Fruit fly (Drosophila melanogaster) whole organism, embryonic: ENCODE data around the gene Gss1.

Experiments used
- B-H2 ChIP-seq: fragments of 200-800 bp; sonication (Bioruptor generic); optimal IDR thresholded peaks from 2 replicates; lab custom pipeline; 2018; ENCODE audit warnings: missing biosample characterization, mild to moderate bottlenecking, missing genetic modification characterization
- CG10147 ChIP-seq: fragments of 200-800 bp; sonication (Bioruptor generic); optimal IDR thresholded peaks from 2 replicates; lab custom pipeline; 2019; ENCODE audit warnings: missing biosample characterization, mild to moderate bottlenecking, missing genetic modification characterization, moderate library complexity
- CG10321 ChIP-seq: fragments of 200-800 bp; sonication (Bioruptor generic); IDR thresholded peaks from 2 replicates; pipeline ENCODE4 v1.3.6; 2022; ENCODE audit warnings: missing biosample characterization, missing genetic modification characterization
- CG10654 ChIP-seq: fragments of 200-800 bp; sonication (Bioruptor generic); optimal IDR thresholded peaks from 2 replicates; lab custom pipeline; 2016; ENCODE audit warnings: missing biosample characterization, missing genetic modification characterization
- CG11398 ChIP-seq: fragments of 200-800 bp; sonication (Bioruptor generic); optimal IDR thresholded peaks from 2 replicates; lab custom pipeline; 2016; ENCODE audit warnings: missing biosample characterization, missing genetic modification characterization
- CG11456 ChIP-seq: fragments of 200-800 bp; sonication (Bioruptor generic); IDR thresholded peaks from 3 replicates; pipeline ENCODE4 v1.3.6; 2022; ENCODE audit warnings: missing biosample characterization, missing genetic modification characterization
- CG12659 ChIP-seq: fragments of 200-800 bp; sonication (Bioruptor generic); optimal IDR thresholded peaks from 3 replicates; lab custom pipeline; 2017; ENCODE audit warnings: mild to moderate bottlenecking, missing biosample characterization, missing genetic modification reagents, missing genetic modification characterization
- CG15269 ChIP-seq: fragments of 200-800 bp; sonication (Bioruptor generic); optimal IDR thresholded peaks from 2 replicates; lab custom pipeline; 2018; ENCODE audit warnings: missing biosample characterization, mild to moderate bottlenecking, missing genetic modification characterization, moderate library complexity
- CG16813 ChIP-seq: fragments of 200-800 bp; sonication (Bioruptor generic); IDR thresholded peaks from 3 replicates; pipeline ENCODE4 v1.3.6; 2022; ENCODE audit warnings: missing biosample characterization, missing genetic modification characterization; ENCODE audit not compliant: partially characterized antibody
- CG2712 ChIP-seq: fragments of 200-800 bp; optimal IDR thresholded peaks from 3 replicates; lab custom pipeline; 2019; ENCODE audit warnings: missing biosample characterization, mild to moderate bottlenecking, missing genetic modification characterization, moderate library complexity
- CG2875 ChIP-seq: fragments of 200-800 bp; sonication (Bioruptor generic); optimal IDR thresholded peaks from 2 replicates; lab custom pipeline; 2017; ENCODE audit warnings: missing biosample characterization, mild to moderate bottlenecking, missing genetic modification characterization, missing genetic modification reagents
- CG31441 ChIP-seq: fragments of 200-800 bp; sonication (Bioruptor generic); IDR thresholded peaks from 2 replicates; pipeline ENCODE4 v1.3.6; 2022; ENCODE audit warnings: missing biosample characterization, missing genetic modification characterization
- CG32767 ChIP-seq: fragments of 200-800 bp; sonication (Bioruptor generic); IDR thresholded peaks from 2 replicates; pipeline ENCODE4 v1.3.6; 2022; ENCODE audit warnings: missing biosample characterization, missing genetic modification characterization
- CG42726 ChIP-seq: fragments of 200-800 bp; sonication (Bioruptor generic); IDR thresholded peaks from 2 replicates; pipeline ENCODE4 v1.3.6; 2022; ENCODE audit warnings: missing biosample characterization, missing genetic modification characterization; ENCODE audit not compliant: partially characterized antibody
- CG4282 ChIP-seq: fragments of 200-800 bp; sonication (Bioruptor generic); optimal IDR thresholded peaks from 2 replicates; lab custom pipeline; 2016; ENCODE audit warnings: missing biosample characterization, missing genetic modification characterization
- CG6689 ChIP-seq: fragments of 200-800 bp; sonication (Bioruptor generic); IDR thresholded peaks from 2 replicates; pipeline ENCODE4 v1.3.6; 2022; ENCODE audit warnings: missing biosample characterization, missing genetic modification characterization
- CG8359 ChIP-seq: fragments of 200-800 bp; sonication (Bioruptor generic); optimal IDR thresholded peaks from 2 replicates; lab custom pipeline; 2017; ENCODE audit warnings: missing biosample characterization, mild to moderate bottlenecking, missing genetic modification characterization, borderline replicate concordance
- CG8924 ChIP-seq: fragments of 200-800 bp; optimal IDR thresholded peaks from 3 replicates; lab custom pipeline; 2019; ENCODE audit warnings: missing biosample characterization, mild to moderate bottlenecking, missing genetic modification characterization, moderate library complexity
- CG9727 ChIP-seq: fragments of 200-800 bp; sonication (Bioruptor generic); optimal IDR thresholded peaks from 3 replicates; lab custom pipeline; 2017; ENCODE audit warnings: missing biosample characterization, mild to moderate bottlenecking, missing genetic modification characterization
- CTCF ChIP-seq: fragments of 200-800 bp; sonication (Bioruptor generic); optimal IDR thresholded peaks from 2 replicates; lab custom pipeline; 2017; ENCODE audit warnings: missing biosample characterization, mild to moderate bottlenecking, missing genetic modification characterization, moderate library complexity
- D19A ChIP-seq: fragments of 200-800 bp; optimal IDR thresholded peaks from 3 replicates; lab custom pipeline; 2019; ENCODE audit warnings: missing biosample characterization, mild to moderate bottlenecking, missing genetic modification characterization, moderate library complexity
- Dbx ChIP-seq: fragments of 200-800 bp; sonication (Bioruptor generic); IDR thresholded peaks from 3 replicates; pipeline ENCODE4 v1.3.6; 2022; ENCODE audit warnings: missing biosample characterization, missing genetic modification characterization
- Dip2 ChIP-seq: fragments of 200-800 bp; sonication (Bioruptor generic); IDR thresholded peaks from 2 replicates; pipeline ENCODE4 v1.3.6; 2022; ENCODE audit warnings: missing biosample characterization, missing genetic modification characterization
- Dll ChIP-seq: fragments of 200-800 bp; sonication (Bioruptor generic); IDR thresholded peaks from 4 replicates; pipeline ENCODE4 v1.3.6; 2022; ENCODE audit warnings: missing biosample characterization, missing genetic modification characterization; ENCODE audit not compliant: partially characterized antibody
- GATAe ChIP-seq: fragments of 200-800 bp; sonication (Bioruptor generic); conservative IDR thresholded peaks from 2 replicates; pipeline ENCODE4 v1.3.6; 2022; ENCODE audit warnings: missing biosample characterization, missing genetic modification characterization
- Gug ChIP-seq: fragments of 200-800 bp; sonication (Bioruptor generic); IDR thresholded peaks from 4 replicates; pipeline ENCODE4 v1.3.6; 2022; ENCODE audit warnings: missing biosample characterization, missing genetic modification characterization
- H2.0 ChIP-seq: fragments of 200-800 bp; sonication (Bioruptor generic); IDR thresholded peaks from 2 replicates; pipeline ENCODE4 v1.3.6; 2022; ENCODE audit warnings: missing biosample characterization, missing genetic modification characterization
- HmgD ChIP-seq: fragments of 200-800 bp; sonication (Bioruptor generic); optimal IDR thresholded peaks from 3 replicates; lab custom pipeline; 2016; ENCODE audit warnings: missing biosample characterization, missing genetic modification characterization
- NfI ChIP-seq: fragments of 200-800 bp; sonication (Bioruptor generic); optimal IDR thresholded peaks from 3 replicates; lab custom pipeline; 2018; ENCODE audit warnings: missing biosample characterization, mild to moderate bottlenecking, missing genetic modification characterization, moderate library complexity
- Optix ChIP-seq: fragments of 200-800 bp; sonication (Bioruptor generic); IDR thresholded peaks from 3 replicates; pipeline ENCODE4 v1.3.6; 2022; ENCODE audit warnings: missing biosample characterization, missing genetic modification characterization
- Ptx1 ChIP-seq: fragments of 200-800 bp; sonication (Bioruptor generic); IDR thresholded peaks from 2 replicates; pipeline ENCODE4 v1.3.6; 2022; ENCODE audit warnings: missing biosample characterization, missing genetic modification characterization
- Sox102F ChIP-seq: fragments of 200-800 bp; sonication (Bioruptor generic); optimal IDR thresholded peaks from 2 replicates; lab custom pipeline; 2018; ENCODE audit warnings: missing biosample characterization, mild to moderate bottlenecking, missing genetic modification characterization, moderate library complexity
- aop ChIP-seq: fragments of 200-800 bp; sonication (Bioruptor generic); IDR thresholded peaks from 2 replicates; pipeline ENCODE4 v1.3.6; 2022; ENCODE audit warnings: missing biosample characterization, missing genetic modification characterization
- cg ChIP-seq: fragments of 200-800 bp; sonication (Bioruptor generic); optimal IDR thresholded peaks from 3 replicates; lab custom pipeline; 2019; ENCODE audit warnings: missing biosample characterization, mild to moderate bottlenecking, missing genetic modification characterization, moderate library complexity
- chinmo ChIP-seq: fragments of 200-800 bp; sonication (Bioruptor generic); IDR thresholded peaks from 4 replicates; pipeline ENCODE4 v1.3.6; 2022; ENCODE audit warnings: missing biosample characterization, missing genetic modification characterization; ENCODE audit not compliant: partially characterized antibody
- crc ChIP-seq: fragments of 200-800 bp; sonication (Bioruptor generic); optimal IDR thresholded peaks from 2 replicates; lab custom pipeline; 2016; ENCODE audit warnings: missing biosample characterization, missing genetic modification characterization
- crp ChIP-seq, 2 experiments: fragments of 200-800 bp; sonication (Bioruptor generic); optimal IDR thresholded peaks; 2 replicates in 1 of 2; 3 replicates in 1 of 2; lab custom pipeline; 2017; ENCODE audit warnings: missing biosample characterization in 2 of 2, missing genetic modification characterization in 2 of 2, mild to moderate bottlenecking in 1 of 2, moderate library complexity in 1 of 2
- esg ChIP-seq: fragments of 200-800 bp; sonication (Bioruptor generic); conservative IDR thresholded peaks from 2 replicates; pipeline ENCODE4 v1.3.6; 2022; ENCODE audit warnings: missing biosample characterization, missing genetic modification characterization
- gce ChIP-seq: fragments of 200-800 bp; sonication (Bioruptor generic); IDR thresholded peaks from 3 replicates; pipeline ENCODE4 v1.3.6; 2022; ENCODE audit warnings: missing biosample characterization, missing genetic modification characterization
- nau ChIP-seq: fragments of 200-800 bp; sonication (Bioruptor generic); optimal IDR thresholded peaks from 3 replicates; lab custom pipeline; 2017; ENCODE audit warnings: missing biosample characterization, mild to moderate bottlenecking, missing genetic modification characterization, missing genetic modification reagents
- pho ChIP-seq: fragments of 200-800 bp; sonication (Bioruptor generic); optimal IDR thresholded peaks from 2 replicates; lab custom pipeline; 2016; ENCODE audit warnings: missing biosample characterization, missing genetic modification characterization
- ro ChIP-seq: fragments of 200-800 bp; sonication (Bioruptor generic); IDR thresholded peaks from 2 replicates; pipeline ENCODE4 v1.3.6; 2022; ENCODE audit warnings: missing biosample characterization, missing genetic modification characterization
- scrt ChIP-seq: fragments of 200-800 bp; sonication (Bioruptor generic); optimal IDR thresholded peaks from 2 replicates; lab custom pipeline; 2018; ENCODE audit warnings: missing biosample characterization, mild to moderate bottlenecking, missing genetic modification characterization, moderate library complexity
- sna ChIP-seq: fragments of 200-800 bp; sonication (Bioruptor generic); IDR thresholded peaks from 2 replicates; pipeline ENCODE4 v1.3.6; 2022; ENCODE audit warnings: missing biosample characterization, missing genetic modification characterization; ENCODE audit not compliant: partially characterized antibody
- ssp ChIP-seq: fragments of 200-800 bp; sonication (Bioruptor generic); IDR thresholded peaks from 2 replicates; pipeline ENCODE4 v1.3.6; 2022; ENCODE audit warnings: missing biosample characterization, missing genetic modification characterization
- tin ChIP-seq: fragments of 200-800 bp; sonication (Bioruptor generic); optimal IDR thresholded peaks from 3 replicates; lab custom pipeline; 2016; ENCODE audit warnings: missing biosample characterization, missing genetic modification characterization
- trem ChIP-seq: fragments of 200-800 bp; optimal IDR thresholded peaks from 3 replicates; lab custom pipeline; 2019; ENCODE audit warnings: missing biosample characterization, mild to moderate bottlenecking, missing genetic modification characterization, moderate library complexity
- tup ChIP-seq: fragments of 200-800 bp; sonication (Bioruptor generic); optimal IDR thresholded peaks from 2 replicates; lab custom pipeline; 2016; ENCODE audit warnings: missing biosample characterization, mild to moderate bottlenecking, missing genetic modification characterization, moderate library complexity
- unc-4 ChIP-seq: fragments of 200-800 bp; sonication (Bioruptor generic); IDR thresholded peaks from 2 replicates; pipeline ENCODE4 v1.3.6; 2022; ENCODE audit warnings: missing biosample characterization, missing genetic modification characterization; ENCODE audit not compliant: partially characterized antibody
- unpg ChIP-seq: fragments of 200-800 bp; sonication (Bioruptor generic); optimal IDR thresholded peaks from 3 replicates; lab custom pipeline; 2018; ENCODE audit warnings: missing biosample characterization, mild to moderate bottlenecking, missing genetic modification characterization, moderate library complexity
- zen ChIP-seq: fragments of 200-800 bp; sonication (Bioruptor generic); optimal IDR thresholded peaks from 3 replicates; lab custom pipeline; 2018; ENCODE audit warnings: missing biosample characterization, mild to moderate bottlenecking, missing genetic modification characterization, moderate library complexity

Gss1 gene

DNA sequence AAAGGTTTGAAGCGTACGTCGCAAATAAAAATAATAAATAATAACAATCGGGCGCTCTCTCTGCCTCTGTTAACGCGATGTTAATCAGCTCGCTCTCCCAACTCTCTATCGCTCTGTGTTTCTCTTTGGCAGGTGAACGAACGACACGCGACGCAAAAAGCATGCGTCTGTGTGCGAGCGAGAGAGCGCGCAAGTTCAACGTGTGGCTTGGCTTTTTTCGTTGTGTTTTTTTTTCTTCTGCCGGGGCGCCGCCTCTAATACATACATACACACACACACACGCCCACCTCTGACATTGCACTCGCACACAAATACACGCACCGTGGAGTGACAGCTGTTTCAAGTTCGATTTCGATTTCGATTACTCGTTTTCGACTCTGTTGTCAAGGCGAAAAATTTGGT lies 10.7 kb upstream of the Gss1 start (continued):
- TF ChIP-seq Ptx1 (GFP tag; lab: Robert Waterston, UW) (no peak), crp (GFP tag; optimal IDR thresholded peaks at IDR 0.05; lab: Kevin White, UChicago) (peak in 1 of 2 experiments; percentile 66), Optix (no peak), trem (tag; lab: Kevin White, UChicago) (no peak), CG9727 (peak; percentile 25), CG11456 (no peak), B-H2 (GFP tag; lab: Kevin White, UChicago) (no peak), ssp (no peak), NfI (no peak), D19A (no peak), unc-4 (GFP tag; lab: Robert Waterston, UW) (peak; percentile 36; the same call in 1 of the 2 replicates), sna (GFP tag; lab: Robert Waterston, UW) (0 out of 2 replicates have a peak, but pooled peaks have one; percentile 33), Dip2 (GFP tag; lab: Robert Waterston, UW) (no peak), CG15269 (tag; lab: Kevin White, UChicago) (no peak), chinmo (GFP tag; lab: Robert Waterston, UW) (peak; percentile 96), CG10147 (GFP tag; lab: Kevin White, UChicago) (no peak), Dll (GFP tag; lab: Robert Waterston, UW) (peak; percentile 10; the same call in 1 of the 4 replicates), CG2875 (GFP tag; lab: Kevin White, UChicago) (no peak), CG6689 (no peak), CG10321 (GFP tag; lab: Robert Waterston, UW) (no peak), CG4282 (no peak), zen (tag; lab: Kevin White, UChicago) (no peak), CG2712 (tag; lab: Kevin White, UChicago) (no peak), pho (GFP tag; lab: Kevin White, UChicago) (no peak), CTCF (GFP tag; lab: Kevin White, UChicago) (no peak), GATAe (GFP tag; lab: Robert Waterston, UW) (no peak), cg (GFP tag; lab: Kevin White, UChicago) (peak; percentile 91), CG8924 (tag; lab: Kevin White, UChicago) (no peak), Gug (GFP tag; lab: Robert Waterston, UW) (no peak), unpg (GFP tag; lab: Kevin White, UChicago) (no peak), ro (GFP tag; lab: Robert Waterston, UW) (no peak), CG32767 (GFP tag; lab: Robert Waterston, UW) (peak; percentile 45; the same call in 1 of the 2 replicates), Dbx (no peak), H2.0 (GFP tag; lab: Robert Waterston, UW) (no peak), CG10654 (no peak), aop (GFP tag; lab: Robert Waterston, UW) (no peak), CG8359 (no peak), CG11398 (GFP tag; lab: Kevin White, UChicago) (no peak), CG42726 (no peak), CG12659 (GFP tag; lab: Kevin White, UChicago) (no peak), Sox102F (GFP tag; lab: Kevin White, UChicago) (no peak), crc (GFP tag; lab: Kevin White, UChicago) (no peak), esg (GFP tag; lab: Robert Waterston, UW) (no peak), HmgD (GFP tag; lab: Kevin White, UChicago) (no peak), tin (GFP tag; lab: Kevin White, UChicago) (no peak), tup (GFP tag; lab: Kevin White, UChicago) (no peak), scrt (GFP tag; lab: Kevin White, UChicago) (no peak), CG31441 (no peak), gce (GFP tag; lab: Robert Waterston, UW) (no peak), nau (GFP tag; lab: Kevin White, UChicago) (no peak), CG16813 (GFP tag; lab: Robert Waterston, UW) (no peak)
